Fruit fly (Drosophila melanogaster) whole organism, prepupa: ENCODE data around the gene Wnk.

Source experiments
- Blimp-1 ChIP-seq: fragments of 200-800 bp; sonication (Bioruptor generic); optimal IDR thresholded peaks from 3 replicates; lab custom pipeline; 2017; ENCODE audit warnings: missing biosample characterization, missing genetic modification characterization, mild to moderate bottlenecking, moderate library complexity, missing genetic modification reagents
- CG11294 ChIP-seq: fragments of 200-800 bp; sonication (Bioruptor generic); IDR thresholded peaks from 2 replicates; pipeline ENCODE4 v1.3.6; 2022; ENCODE audit warnings: missing biosample characterization, missing genetic modification characterization
- CG11762 ChIP-seq: fragments of 200-800 bp; sonication (Bioruptor generic); optimal IDR thresholded peaks from 3 replicates; lab custom pipeline; 2016; ENCODE audit warnings: missing biosample characterization, missing genetic modification characterization; ENCODE audit not compliant: insufficient read depth
- CG11902 ChIP-seq: fragments of 200-800 bp; sonication (Bioruptor generic); optimal IDR thresholded peaks from 3 replicates; lab custom pipeline; 2016; ENCODE audit warnings: missing biosample characterization, missing genetic modification characterization
- CG15336 ChIP-seq: fragments of 200-800 bp; sonication (Bioruptor generic); IDR thresholded peaks from 2 replicates; pipeline ENCODE4 v1.3.6; 2022; ENCODE audit warnings: missing biosample characterization, missing genetic modification characterization
- CG16779 ChIP-seq: fragments of 200-800 bp; sonication (Bioruptor generic); optimal IDR thresholded peaks from 3 replicates; lab custom pipeline; 2017; ENCODE audit warnings: missing biosample characterization, mild to moderate bottlenecking, missing genetic modification characterization
- CG34406 ChIP-seq: fragments of 200-800 bp; sonication (Bioruptor generic); optimal IDR thresholded peaks from 3 replicates; lab custom pipeline; 2016; ENCODE audit warnings: missing biosample characterization, missing genetic modification characterization
- CG4318 ChIP-seq: fragments of 200-800 bp; sonication (Bioruptor generic); optimal IDR thresholded peaks from 3 replicates; lab custom pipeline; 2017; ENCODE audit warnings: missing biosample characterization, mild to moderate bottlenecking, missing genetic modification characterization
- CG6276 ChIP-seq: fragments of 200-800 bp; sonication (Bioruptor generic); optimal IDR thresholded peaks from 2 replicates; lab custom pipeline; 2017; ENCODE audit warnings: missing biosample characterization, mild to moderate bottlenecking, missing genetic modification characterization
- CG6792 ChIP-seq: fragments of 200-800 bp; sonication (Bioruptor generic); optimal IDR thresholded peaks from 3 replicates; lab custom pipeline; 2016; ENCODE audit warnings: missing biosample characterization, missing genetic modification characterization
- CG6854 ChIP-seq: fragments of 200-800 bp; sonication (Bioruptor generic); optimal IDR thresholded peaks from 2 replicates; lab custom pipeline; 2017; ENCODE audit warnings: missing biosample characterization, mild to moderate bottlenecking, missing genetic modification characterization
- CG8119 ChIP-seq: fragments of 200-800 bp; sonication (Bioruptor generic); IDR thresholded peaks from 3 replicates; pipeline ENCODE4 v1.3.6; 2022; ENCODE audit warnings: missing biosample characterization, missing genetic modification characterization
- CG8319 ChIP-seq: fragments of 200-800 bp; sonication (Bioruptor generic); optimal IDR thresholded peaks from 3 replicates; lab custom pipeline; 2016; ENCODE audit warnings: missing biosample characterization, missing genetic modification characterization
- CG8632 ChIP-seq: fragments of 200-800 bp; sonication (Bioruptor generic); optimal IDR thresholded peaks from 3 replicates; lab custom pipeline; 2016; ENCODE audit warnings: missing biosample characterization, missing genetic modification characterization
- CG9139 ChIP-seq: fragments of 200-800 bp; sonication (Bioruptor generic); optimal IDR thresholded peaks from 3 replicates; lab custom pipeline; 2017; ENCODE audit warnings: missing biosample characterization, mild to moderate bottlenecking, missing genetic modification characterization
- Eip78C ChIP-seq: fragments of 200-800 bp; sonication (Bioruptor generic); peaks from one replicate; lab custom pipeline; 2016; ENCODE audit warnings: missing biosample characterization, missing genetic modification characterization
- Eip93F ChIP-seq: fragments of 200-800 bp; sonication (Bioruptor generic); optimal IDR thresholded peaks from 2 replicates; lab custom pipeline; 2016; ENCODE audit warnings: missing biosample characterization, mild to moderate bottlenecking, missing genetic modification characterization
- Gug ChIP-seq: fragments of 200-800 bp; sonication (Bioruptor generic); IDR thresholded peaks from 2 replicates; pipeline ENCODE4 v1.3.6; 2022; ENCODE audit warnings: missing biosample characterization, missing genetic modification characterization
- Hr38 ChIP-seq: sonication (Bioruptor generic); optimal IDR thresholded peaks from 2 replicates; lab custom pipeline; 2016; ENCODE audit warnings: missing biosample characterization, missing genetic modification characterization
- Hr39 ChIP-seq: fragments of 200-800 bp; sonication (Bioruptor generic); optimal IDR thresholded peaks from 2 replicates; lab custom pipeline; 2016; ENCODE audit warnings: missing biosample characterization, missing genetic modification characterization
- Hr4 ChIP-seq: fragments of 200-800 bp; sonication (Bioruptor generic); optimal IDR thresholded peaks from 3 replicates; lab custom pipeline; 2016; ENCODE audit warnings: missing biosample characterization, missing genetic modification characterization
- Met ChIP-seq: fragments of 200-800 bp; sonication (Bioruptor generic); optimal IDR thresholded peaks from 3 replicates; lab custom pipeline; 2016; ENCODE audit warnings: missing biosample characterization, missing genetic modification characterization
- Smox ChIP-seq: fragments of 200-800 bp; sonication (Bioruptor generic); optimal IDR thresholded peaks from 3 replicates; lab custom pipeline; 2016; ENCODE audit warnings: missing biosample characterization, missing genetic modification characterization
- Sox102F ChIP-seq: fragments of 200-800 bp; sonication (Bioruptor generic); optimal IDR thresholded peaks from 2 replicates; lab custom pipeline; 2016; ENCODE audit warnings: missing biosample characterization, mild to moderate bottlenecking, missing genetic modification characterization
- acj6 ChIP-seq: fragments of 200-800 bp; sonication (Bioruptor generic); optimal IDR thresholded peaks from 3 replicates; lab custom pipeline; 2016; ENCODE audit warnings: missing biosample characterization, missing genetic modification characterization
- cyc ChIP-seq: fragments of 200-800 bp; sonication (Bioruptor generic); optimal IDR thresholded peaks from 3 replicates; lab custom pipeline; 2016; ENCODE audit warnings: missing biosample characterization, missing genetic modification characterization
- dac ChIP-seq: fragments of 200-800 bp; sonication (Bioruptor generic); optimal IDR thresholded peaks from 2 replicates; lab custom pipeline; 2017; ENCODE audit warnings: missing biosample characterization, mild to moderate bottlenecking, missing genetic modification characterization
- dsx ChIP-seq: fragments of 200-800 bp; optimal IDR thresholded peaks from 3 replicates; lab custom pipeline; 2019; ENCODE audit warnings: missing biosample characterization, mild to moderate bottlenecking, missing genetic modification characterization, moderate library complexity; ENCODE audit not compliant: poor library complexity, severe bottlenecking
- lz ChIP-seq: fragments of 200-800 bp; sonication (Bioruptor generic); optimal IDR thresholded peaks from 3 replicates; lab custom pipeline; 2016; ENCODE audit warnings: missing biosample characterization, missing genetic modification characterization
- net ChIP-seq: fragments of 200-800 bp; sonication (Bioruptor generic); optimal IDR thresholded peaks from 3 replicates; lab custom pipeline; 2016; ENCODE audit warnings: missing biosample characterization, missing genetic modification characterization
- pdm3 ChIP-seq: fragments of 200-800 bp; sonication (Bioruptor generic); optimal IDR thresholded peaks from 3 replicates; lab custom pipeline; 2016; ENCODE audit warnings: missing biosample characterization, missing genetic modification characterization
- salr ChIP-seq, 2 experiments: fragments of 200-800 bp; sonication (Bioruptor generic); optimal IDR thresholded peaks; 3 replicates each; lab custom pipeline; 2016 to 2018; ENCODE audit warnings: missing biosample characterization in 2 of 2, missing genetic modification characterization in 2 of 2, mild to moderate bottlenecking in 1 of 2
- spab ChIP-seq: fragments of 200-800 bp; sonication (Bioruptor generic); optimal IDR thresholded peaks from 2 replicates; lab custom pipeline; 2017; ENCODE audit warnings: missing biosample characterization, mild to moderate bottlenecking, missing genetic modification characterization, missing genetic modification reagents
- ss ChIP-seq, 2 experiments: fragments of 200-800 bp; sonication (Bioruptor generic); optimal IDR thresholded peaks; 2 replicates in 1 of 2; 3 replicates in 1 of 2; lab custom pipeline; 2017 to 2018; ENCODE audit warnings: mild to moderate bottlenecking in 2 of 2, missing biosample characterization in 2 of 2, missing genetic modification characterization in 2 of 2, moderate library complexity in 1 of 2
- topi ChIP-seq: fragments of 200-800 bp; sonication (Bioruptor generic); optimal IDR thresholded peaks from 3 replicates; lab custom pipeline; 2016; ENCODE audit warnings: missing biosample characterization, missing genetic modification characterization
- vri ChIP-seq: fragments of 200-800 bp; sonication (Bioruptor generic); optimal IDR thresholded peaks from 3 replicates; lab custom pipeline; 2016; ENCODE audit warnings: missing biosample characterization, mild to moderate bottlenecking, missing genetic modification characterization

Gene Wnk

dm6 chr3L:21507354-21507928 is 47.3 kb downstream of the Wnk start, which contains the start of the genes Glg1 and M6 (continued):
- TF ChIP-seq CG16779 (tag; lab: Kevin White, UChicago) (no peak), CG6276 (GFP tag; lab: Kevin White, UChicago) (peak; percentile 33), CG8632 (GFP tag; lab: Kevin White, UChicago) (no peak), Met (GFP tag; lab: Kevin White, UChicago) (peak; percentile 66), CG11294 (GFP tag; lab: Robert Waterston, UW) (no peak), CG9139 (GFP tag; lab: Kevin White, UChicago) (no peak), lz (peak; percentile 72), net (peak; percentile 27), CG6854 (GFP tag; lab: Kevin White, UChicago) (no peak), Hr39 (GFP tag; lab: Kevin White, UChicago) (peak; percentile 66), spab (no peak), Blimp-1 (GFP tag; lab: Kevin White, UChicago) (no peak), topi (GFP tag; lab: Kevin White, UChicago) (peak; percentile 73), dac (GFP tag; lab: Kevin White, UChicago) (no peak), CG4318 (no peak), Eip78C (peak; percentile 71), Hr38 (GFP tag; lab: Kevin White, UChicago) (no peak), CG11762 (no peak), cyc (peak; percentile 63), CG34406 (peak; percentile 66), Hr4 (GFP tag; lab: Kevin White, UChicago) (peak; percentile 76), Sox102F (GFP tag; lab: Kevin White, UChicago) (no peak), salr (GFP tag; optimal IDR thresholded peaks at IDR 0.05; lab: Kevin White, UChicago) (peak in 1 of 2 experiments; percentile 40), CG8119 (GFP tag; lab: Robert Waterston, UW) (0 out of 3 replicates have a peak, but pooled peaks have one; percentile 12), Smox (GFP tag; lab: Kevin White, UChicago) (peak; percentile 63), Eip93F (GFP tag; lab: Kevin White, UChicago) (peak; percentile 15), pdm3 (GFP tag; lab: Kevin White, UChicago) (no peak), CG6792 (GFP tag; lab: Kevin White, UChicago) (peak; percentile 55), acj6 (peak; percentile 67), ss (GFP tag; optimal IDR thresholded peaks at IDR 0.05; lab: Kevin White, UChicago) (no peak), Gug (GFP tag; lab: Robert Waterston, UW) (peak; percentile 49; the same call in 1 of the 2 replicates)

DNA sequence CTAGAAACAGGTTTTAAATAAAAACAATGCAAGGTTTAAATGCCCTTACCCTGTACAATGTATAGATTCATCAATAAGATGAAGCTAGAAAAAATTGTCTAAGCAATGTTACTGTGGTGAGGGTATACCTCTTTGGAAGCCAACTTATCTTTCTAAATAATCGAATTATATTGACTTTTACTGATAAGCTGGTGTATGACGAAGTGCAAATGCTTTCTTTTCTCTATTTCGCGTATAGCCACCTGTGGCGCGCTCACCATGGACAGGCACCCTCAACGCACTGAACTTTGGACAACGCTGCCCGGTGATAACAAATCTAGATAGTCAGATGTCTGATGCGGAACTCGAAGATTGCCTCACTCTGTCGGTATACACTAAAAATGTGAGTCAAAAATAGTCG is 52.8 kb downstream of the Wnk start:
- TF ChIP-seq CG8319 (GFP tag; lab: Kevin White, UChicago) (no peak), vri (GFP tag; lab: Kevin White, UChicago) (peak; percentile 49), Gug (GFP tag; lab: Robert Waterston, UW) (no peak), lz (peak; percentile 2), topi (GFP tag; lab: Kevin White, UChicago) (no peak), CG15336 (GFP tag; lab: Robert Waterston, UW) (0 out of 2 replicates have a peak, but pooled peaks have one; percentile 12), Hr39 (GFP tag; lab: Kevin White, UChicago) (peak; percentile 8), acj6 (no peak)

DNA sequence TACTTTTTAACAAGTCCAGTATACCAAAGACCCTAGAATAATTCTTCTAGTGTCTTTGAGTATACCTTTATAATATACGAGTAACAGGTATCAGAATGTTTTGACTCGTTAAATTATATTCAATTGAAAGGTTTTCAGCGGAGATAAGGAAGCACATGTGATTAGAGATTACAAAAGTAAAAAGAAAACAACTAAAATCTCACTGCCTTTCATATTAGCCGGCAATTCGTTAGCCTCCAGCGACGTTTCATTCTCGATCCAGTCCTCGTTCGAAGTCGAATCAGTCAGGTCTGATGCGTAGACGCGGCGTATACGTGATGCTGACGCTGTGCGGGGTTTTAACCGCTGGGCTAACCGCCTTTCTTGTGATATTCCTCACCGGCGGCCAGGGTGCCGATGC is 53.6 kb downstream of the Wnk start, which contains the start of gene Est-Q:
Est-Q (plus strand) TSS at position 250 of the 400 bp plus-strand sequence.
- no peak for TF ChIP-seq CG11902
- no peak for TF ChIP-seq dsx (GFP tag; lab: Kevin White, UChicago)
- peak; percentile 24 for TF ChIP-seq vri (GFP tag; lab: Kevin White, UChicago)
